Fruit fly (Drosophila melanogaster): ENCODE results near the gene CkIalpha.

CkIalpha gene

dm6 chrX:12666471-12666884 is 13.1 kb downstream of the CkIalpha start (continued):
- peak; percentile 92 for TF ChIP-seq Hand (GFP tag; optimal IDR thresholded peaks at IDR 0.05)
- peak; percentile 86 for TF ChIP-seq CG10543 (GFP tag; optimal IDR thresholded peaks at IDR 0.05)
- peak; percentile 87 for TF ChIP-seq dm (GFP tag; optimal IDR thresholded peaks at IDR 0.05)
- TF ChIP-seq TFAM (GFP tag; optimal IDR thresholded peaks at IDR 0.05), result peak; percentile 71
- TF ChIP-seq hth (optimal IDR thresholded peaks at IDR 0.05), result no peak
- peak; percentile 92 for TF ChIP-seq CG3065 (GFP tag; optimal IDR thresholded peaks at IDR 0.05)
- TF ChIP-seq Drgx (GFP tag; IDR thresholded peaks at IDR 0.05), result peak; percentile 76
- TF ChIP-seq CG6654 (GFP tag; optimal IDR thresholded peaks at IDR 0.05), result peak; percentile 79
- TF ChIP-seq CG5245 (GFP tag; optimal IDR thresholded peaks at IDR 0.05), result peak; percentile 88
- peak; percentile 93 for TF ChIP-seq az2 (GFP tag; optimal IDR thresholded peaks at IDR 0.05)
- TF ChIP-seq tup (GFP tag; optimal IDR thresholded peaks at IDR 0.05), result peak; percentile 60
- peak; percentile 96 for TF ChIP-seq CG6689 (GFP tag; IDR thresholded peaks at IDR 0.05)
- TF ChIP-seq ind (GFP tag; optimal IDR thresholded peaks at IDR 0.05), result peak; percentile 93
- TF ChIP-seq CG13894 (tag; optimal IDR thresholded peaks at IDR 0.05), result peak; percentile 96
- TF ChIP-seq CG1647 (GFP tag; optimal IDR thresholded peaks at IDR 0.05), result peak; percentile 85
- TF ChIP-seq Rfx (GFP tag; IDR thresholded peaks at IDR 0.05), result peak; percentile 97
- peak; percentile 88 for TF ChIP-seq Nf-YB (GFP tag; optimal IDR thresholded peaks at IDR 0.05)
- TF ChIP-seq Atf3 (GFP tag; optimal IDR thresholded peaks at IDR 0.05), result peak; percentile 76
- TF ChIP-seq Mrtf (GFP tag; IDR thresholded peaks at IDR 0.05), result peak; percentile 93
- TF ChIP-seq CG10462 (GFP tag; optimal IDR thresholded peaks at IDR 0.05), result peak; percentile 89
- peak; percentile 93 for TF ChIP-seq CG12155 (GFP tag; optimal IDR thresholded peaks at IDR 0.05)
- peak; percentile 95 for TF ChIP-seq CG32772 (GFP tag; IDR thresholded peaks at IDR 0.05)
- peak; percentile 96 for TF ChIP-seq Six4 (GFP tag; optimal IDR thresholded peaks at IDR 0.05)
- TF ChIP-seq CG30020 (tag; optimal IDR thresholded peaks at IDR 0.05), result peak; percentile 84
- peak; percentile 94 for TF ChIP-seq CG6254 (GFP tag; optimal IDR thresholded peaks at IDR 0.05)
- TF ChIP-seq crc (GFP tag; optimal IDR thresholded peaks at IDR 0.05), result peak; percentile 62
- no peak for TF ChIP-seq D (optimal IDR thresholded peaks at IDR 0.05)
- TF ChIP-seq D (GFP tag; optimal IDR thresholded peaks at IDR 0.05), result peak; percentile 97
- peak; percentile 85 for TF ChIP-seq crol (GFP tag; IDR thresholded peaks at IDR 0.05)
- peak; percentile 97 for TF ChIP-seq CG9727 (GFP tag; optimal IDR thresholded peaks at IDR 0.05)
- no peak for TF ChIP-seq CG7963 (GFP tag; IDR thresholded peaks at IDR 0.05; ENCODE audit: partially characterized antibody)
- TF ChIP-seq sr (GFP tag; IDR thresholded peaks at IDR 0.05), result no peak
- TF ChIP-seq gem (tag; optimal IDR thresholded peaks at IDR 0.05), result peak; percentile 99
- peak; percentile 53 for TF ChIP-seq CG15073 (GFP tag; optimal IDR thresholded peaks at IDR 0.05)
- TF ChIP-seq bbx (GFP tag; IDR thresholded peaks at IDR 0.05; ENCODE audit: partially characterized antibody), result no peak
- peak; percentile 98 for TF ChIP-seq CG13424 (tag; optimal IDR thresholded peaks at IDR 0.05)
- TF ChIP-seq CG1024 (GFP tag; IDR thresholded peaks at IDR 0.05), result peak; percentile 83
- TF ChIP-seq Hr51 (GFP tag; optimal IDR thresholded peaks at IDR 0.05), result peak; percentile 84 to 96
- peak; percentile 66 for TF ChIP-seq disco-r (GFP tag; optimal IDR thresholded peaks at IDR 0.05)
- peak; percentile 92 for TF ChIP-seq CG18476 (GFP tag; optimal IDR thresholded peaks at IDR 0.05)
- TF ChIP-seq CG17912 (GFP tag; optimal IDR thresholded peaks at IDR 0.05), result peak; percentile 68
- TF ChIP-seq CG11696 (GFP tag; IDR thresholded peaks at IDR 0.05), result peak; percentile 89
- TF ChIP-seq CG4282 (GFP tag; optimal IDR thresholded peaks at IDR 0.05), result no peak
- no peak for TF ChIP-seq amos (GFP tag; IDR thresholded peaks at IDR 0.05; ENCODE audit: partially characterized antibody)
- TF ChIP-seq CG10654 (GFP tag; optimal IDR thresholded peaks at IDR 0.05), result peak; percentile 95
- TF ChIP-seq unc-4 (GFP tag; IDR thresholded peaks at IDR 0.05; ENCODE audit: partially characterized antibody), result no peak
- TF ChIP-seq sd (tag; optimal IDR thresholded peaks at IDR 0.05), result peak; percentile 85
- peak; percentile 90 for TF ChIP-seq CG3407 (GFP tag; optimal IDR thresholded peaks at IDR 0.05)
- TF ChIP-seq ftz-f1 (GFP tag; optimal IDR thresholded peaks at IDR 0.05), result no peak
- TF ChIP-seq Sox100B (GFP tag; optimal IDR thresholded peaks at IDR 0.05), result peak; percentile 94
- TF ChIP-seq h (optimal IDR thresholded peaks at IDR 0.05), result no peak
- peak; percentile 64 for TF ChIP-seq Ets97D (GFP tag; optimal IDR thresholded peaks at IDR 0.05)

Data from whole organism, embryonic.